Worm (Caenorhabditis elegans) whole organism, mixed stage, embryonic: ENCODE measurements around the gene pmk-3.

Experiments
- tbx-8 ChIP-seq: fragments of 200-800 bp; sonication (Bioruptor generic); optimal IDR thresholded peaks from 2 replicates; lab custom pipeline; 2018; ENCODE audit warnings: mild to moderate bottlenecking, missing genetic modification characterization, moderate library complexity, missing compliant biosample characterization
- ztf-11 ChIP-seq: fragments of 150-350 bp; optimal IDR thresholded peaks from 2 replicates; lab custom pipeline; 2014; ENCODE audit warnings: missing biosample characterization, missing genetic modification characterization

The pmk-3 gene

DNA sequence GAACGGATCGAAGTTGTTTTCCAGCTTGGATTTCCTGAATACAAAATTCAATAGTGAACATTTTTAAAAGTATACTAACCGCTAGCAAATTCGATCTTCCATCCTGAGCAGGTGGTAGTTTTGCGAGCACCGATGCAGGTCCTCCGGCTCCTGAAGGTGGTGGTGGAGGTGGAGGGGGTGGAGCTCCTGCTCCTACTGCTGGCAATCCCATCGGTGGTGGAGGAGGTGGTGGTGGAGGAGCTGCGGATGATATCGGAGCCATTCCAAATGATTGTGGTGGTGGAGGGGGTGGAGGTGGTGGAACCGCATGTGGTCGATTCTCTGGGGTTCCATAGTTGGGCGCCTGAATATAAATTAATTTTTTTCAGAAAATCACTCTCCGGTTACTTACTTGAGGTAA, 50.6 kb downstream of the pmk-3 start:
- no peak for TF ChIP-seq ztf-11 (tag; lab: Kevin White, UChicago)
- TF ChIP-seq tbx-8 (GFP tag; lab: Kevin White, UChicago) = no peak
- TF ChIP-seq, all 35 proteins: peak for 0
